Worm (Caenorhabditis elegans): ENCODE results near the gene R105.5.

DNA sequence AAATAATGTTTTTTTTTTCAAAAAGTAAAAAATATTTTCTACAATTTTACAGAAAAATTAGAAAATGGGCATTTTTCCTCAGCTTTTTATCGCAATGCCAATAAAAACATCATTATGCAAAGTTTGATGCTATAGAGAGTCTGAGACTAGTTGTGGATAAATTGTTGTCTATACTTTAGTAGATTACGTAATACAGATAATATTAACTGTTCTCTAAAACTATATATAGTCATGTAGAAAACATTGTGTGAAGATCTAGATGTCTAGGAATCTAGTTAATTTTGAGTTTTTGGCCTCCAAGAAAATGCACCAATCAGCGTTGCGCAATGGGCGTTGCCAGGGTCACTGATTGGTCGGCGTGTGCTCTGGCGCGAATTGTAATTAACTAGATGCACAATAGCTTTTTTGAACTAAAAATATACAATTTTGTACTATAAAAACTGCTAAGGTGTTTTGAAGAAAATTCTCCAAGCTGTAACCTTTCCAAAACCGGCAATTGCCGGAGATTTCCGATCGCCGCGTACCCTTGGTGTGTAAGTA is 50.3 kb downstream of the R105.5 start:
- TF ChIP-seq blmp-1 (tag; optimal IDR thresholded peaks at IDR 0.05) (no peak), sem-2 (GFP tag; optimal IDR thresholded peaks at IDR 0.05) (no peak), mep-1 (tag; optimal IDR thresholded peaks at IDR 0.05) (no peak), unc-39 (tag; optimal IDR thresholded peaks at IDR 0.05) (no peak), ceh-39 (tag; optimal IDR thresholded peaks at IDR 0.05) (no peak), unc-62 (GFP tag; optimal IDR thresholded peaks at IDR 0.05) (no peak), snpc-4 (tag; optimal IDR thresholded peaks at IDR 0.05) (no peak), elt-3 (tag; optimal IDR thresholded peaks at IDR 0.05) (no peak), lin-13 (tag; optimal IDR thresholded peaks at IDR 0.05) (no peak), nhr-12 (tag; optimal IDR thresholded peaks at IDR 0.05) (no peak), ces-1 (GFP tag; optimal IDR thresholded peaks at IDR 0.05) (no peak), unc-120 (tag; optimal IDR thresholded peaks at IDR 0.05; ENCODE audit: poor library complexity, severe bottlenecking) (no peak), elt-1 (tag; optimal IDR thresholded peaks at IDR 0.05; ENCODE audit: borderline replicate concordance, insufficient read depth) (no peak)
